Worm (Caenorhabditis elegans) whole organism, L2 larva: ENCODE results near the gene srw-100.

ENCODE experiments used
- R02D3.7 ChIP-seq: fragments of 150-350 bp; optimal IDR thresholded peaks from 2 replicates; lab custom pipeline; 2014; ENCODE audit warnings: missing biosample characterization, missing genetic modification characterization
- Y55F3AM.14 ChIP-seq: fragments of 200-800 bp; sonication (Bioruptor generic); optimal IDR thresholded peaks from 2 replicates; lab custom pipeline; 2018; ENCODE audit warnings: mild to moderate bottlenecking, missing genetic modification characterization, missing compliant biosample characterization
- ZK546.5 ChIP-seq: sonication (generic microtip); optimal IDR thresholded peaks from 2 replicates; lab custom pipeline; 2017; ENCODE audit warnings: missing biosample characterization, missing genetic modification characterization
- alr-1 ChIP-seq: fragments of 150-350 bp; optimal IDR thresholded peaks from 2 replicates; lab custom pipeline; 2014; ENCODE audit warnings: missing biosample characterization, missing genetic modification characterization
- aly-2 ChIP-seq: fragments of 150-350 bp; optimal IDR thresholded peaks from 2 replicates; lab custom pipeline; 2014; ENCODE audit warnings: missing biosample characterization, missing genetic modification characterization
- ceh-16 ChIP-seq: fragments of 150-350 bp; optimal IDR thresholded peaks from 2 replicates; lab custom pipeline; 2014; ENCODE audit warnings: missing biosample characterization, missing genetic modification characterization
- dmd-4 ChIP-seq: sonication (generic microtip); optimal IDR thresholded peaks from 2 replicates; lab custom pipeline; 2017; ENCODE audit warnings: missing biosample characterization, missing genetic modification characterization
- egl-27 ChIP-seq: sonication (generic microtip); optimal IDR thresholded peaks from 3 replicates; lab custom pipeline; 2017; ENCODE audit warnings: missing biosample characterization, missing genetic modification reagents, missing genetic modification characterization
- gmeb-1 ChIP-seq: fragments of 150-350 bp; optimal IDR thresholded peaks from 2 replicates; lab custom pipeline; 2014; ENCODE audit warnings: missing biosample characterization, missing genetic modification characterization
- lin-11 ChIP-seq: fragments of 150-350 bp; sonication (generic microtip); optimal IDR thresholded peaks from 2 replicates; lab custom pipeline; 2014; ENCODE audit warnings: missing biosample characterization, missing genetic modification characterization, inconsistent platforms, mixed read lengths
- lin-13 ChIP-seq: fragments of 150-350 bp; optimal IDR thresholded peaks from 2 replicates; lab custom pipeline; 2014; ENCODE audit warnings: missing biosample characterization, missing genetic modification reagents, missing genetic modification characterization
- lin-39 ChIP-seq: fragments of 150-350 bp; optimal IDR thresholded peaks from 2 replicates; lab custom pipeline; 2014; ENCODE audit warnings: missing biosample characterization, missing genetic modification reagents, missing genetic modification characterization
- lsy-2 ChIP-seq, 2 experiments: fragments of 150-350 bp in 1 of 2; sonication (generic microtip) in 1 of 2; optimal IDR thresholded peaks; 2 replicates each; lab custom pipeline; 2014 to 2017; ENCODE audit warnings: missing biosample characterization in 2 of 2, missing genetic modification characterization in 2 of 2
- mbf-1 ChIP-seq: sonication (generic microtip); optimal IDR thresholded peaks from 2 replicates; lab custom pipeline; 2017; ENCODE audit warnings: missing biosample characterization, missing genetic modification characterization
- mdl-1 ChIP-seq, 2 experiments: fragments of 150-350 bp in 1 of 2; sonication (generic microtip) in 1 of 2; optimal IDR thresholded peaks; 2 replicates each; lab custom pipeline; 2017; ENCODE audit warnings: missing biosample characterization in 2 of 2, missing genetic modification characterization in 2 of 2
- nhr-11 ChIP-seq: fragments of 150-350 bp; optimal IDR thresholded peaks from 2 replicates; lab custom pipeline; 2014; ENCODE audit warnings: missing biosample characterization, missing genetic modification characterization
- nhr-12 ChIP-seq: fragments of 150-350 bp; optimal IDR thresholded peaks from 2 replicates; lab custom pipeline; 2014; ENCODE audit warnings: missing biosample characterization, missing genetic modification characterization
- nhr-129 ChIP-seq: fragments of 150-350 bp; optimal IDR thresholded peaks from 2 replicates; lab custom pipeline; 2014; ENCODE audit warnings: missing biosample characterization, missing genetic modification characterization
- nhr-21 ChIP-seq: fragments of 150-350 bp; optimal IDR thresholded peaks from 2 replicates; lab custom pipeline; 2014; ENCODE audit warnings: missing biosample characterization, missing genetic modification characterization
- nhr-23 ChIP-seq: fragments of 150-350 bp; optimal IDR thresholded peaks from 2 replicates; lab custom pipeline; 2014; ENCODE audit warnings: missing biosample characterization, missing genetic modification reagents, missing genetic modification characterization
- nhr-237 ChIP-seq: fragments of 150-350 bp; optimal IDR thresholded peaks from 2 replicates; lab custom pipeline; 2014; ENCODE audit warnings: missing biosample characterization, missing genetic modification characterization
- nhr-25 ChIP-seq: fragments of 150-350 bp; sonication (generic microtip); optimal IDR thresholded peaks from 3 replicates; lab custom pipeline; 2014; ENCODE audit warnings: missing biosample characterization, missing genetic modification characterization
- nhr-6 ChIP-seq: fragments of 150-350 bp; optimal IDR thresholded peaks from 2 replicates; lab custom pipeline; 2014; ENCODE audit warnings: missing biosample characterization, missing genetic modification characterization
- peb-1 ChIP-seq: fragments of 150-350 bp; optimal IDR thresholded peaks from 2 replicates; lab custom pipeline; 2014; ENCODE audit warnings: missing biosample characterization, missing genetic modification characterization
- sem-4 ChIP-seq: fragments of 150-350 bp; optimal IDR thresholded peaks from 2 replicates; lab custom pipeline; 2014; ENCODE audit warnings: missing biosample characterization, missing genetic modification reagents, missing genetic modification characterization
- sma-9 ChIP-seq, 2 experiments: fragments of 150-350 bp in 1 of 2; sonication (generic microtip) in 1 of 2; optimal IDR thresholded peaks; 2 replicates each; lab custom pipeline; 2014 to 2016; ENCODE audit warnings: missing genetic modification characterization in 2 of 2, mild to moderate bottlenecking in 1 of 2, missing biosample characterization in 1 of 2, missing compliant biosample characterization in 1 of 2, missing genetic modification reagents in 1 of 2, moderate library complexity in 1 of 2
- snpc-4 ChIP-seq: fragments of 150-350 bp; optimal IDR thresholded peaks from 2 replicates; lab custom pipeline; 2014; ENCODE audit warnings: missing biosample characterization, missing genetic modification characterization
- unc-39 ChIP-seq: fragments of 150-350 bp; optimal IDR thresholded peaks from 2 replicates; lab custom pipeline; 2014; ENCODE audit warnings: missing biosample characterization, missing genetic modification characterization
- unc-55 ChIP-seq: fragments of 150-350 bp; sonication (generic microtip); optimal IDR thresholded peaks from 3 replicates; lab custom pipeline; 2014; ENCODE audit warnings: missing biosample characterization, missing genetic modification reagents, missing genetic modification characterization
- ztf-1 ChIP-seq: fragments of 200-800 bp; sonication (Bioruptor generic); conservative IDR thresholded peaks from 2 replicates; pipeline ENCODE4 v1.3.6; 2022; ENCODE audit warnings: missing genetic modification characterization, missing compliant biosample characterization
- ztf-4 ChIP-seq: fragments of 150-350 bp; optimal IDR thresholded peaks from 2 replicates; lab custom pipeline; 2014; ENCODE audit warnings: missing biosample characterization, missing genetic modification characterization

Gene srw-100

DNA sequence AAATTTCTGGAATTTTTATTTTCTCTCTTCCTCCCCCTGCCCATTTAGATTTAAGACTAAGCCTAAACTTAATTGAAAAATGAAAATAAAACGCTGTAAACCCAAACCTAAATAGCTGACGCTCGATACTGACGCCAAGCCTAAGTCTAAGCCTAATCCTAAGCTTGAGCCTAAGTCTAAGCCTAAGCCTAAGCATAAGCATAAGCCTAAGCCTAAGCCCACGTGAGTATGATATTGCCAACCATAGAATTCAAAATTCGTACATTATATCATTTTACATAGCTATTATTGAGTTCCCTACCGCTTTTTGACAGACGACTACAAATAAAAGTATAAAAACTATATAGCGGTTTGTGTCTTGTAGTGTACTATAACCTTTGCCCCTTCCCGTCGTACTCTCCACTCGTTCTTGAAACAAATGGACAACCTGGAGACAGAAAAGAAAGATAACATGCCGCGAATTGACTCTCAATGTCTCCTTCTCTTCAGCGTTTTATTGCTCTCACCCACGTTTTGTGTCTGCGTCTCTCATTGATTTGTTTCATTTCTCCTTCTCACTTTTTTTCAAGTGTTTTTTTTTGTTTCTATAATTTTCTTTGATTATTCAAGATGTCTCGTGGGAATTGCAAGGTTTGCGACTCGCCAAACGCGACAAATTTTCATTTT lies 32.3 kb downstream of the srw-100 start, which contains the start of gene nhr-256 (continued):
- TF ChIP-seq R02D3.7 (tag; lab: Kevin White, UChicago) (no peak), ztf-4 (tag; lab: Kevin White, UChicago) (no peak), mbf-1 (no peak), alr-1 (tag; lab: Kevin White, UChicago) (no peak), dmd-4 (tag; lab: Kevin White, UChicago) (no peak), nhr-23 (tag; lab: Kevin White, UChicago) (no peak), mdl-1 (tag; optimal IDR thresholded peaks at IDR 0.05; lab: Kevin White, UChicago) (peak in 1 of 2 experiments; percentile 40), Y55F3AM.14 (no peak), egl-27 (tag; lab: Kevin White, UChicago) (peak; percentile 52), nhr-237 (tag; lab: Kevin White, UChicago) (no peak), ZK546.5 (tag; lab: Kevin White, UChicago) (no peak), peb-1 (tag; lab: Kevin White, UChicago) (no peak)

DNA sequence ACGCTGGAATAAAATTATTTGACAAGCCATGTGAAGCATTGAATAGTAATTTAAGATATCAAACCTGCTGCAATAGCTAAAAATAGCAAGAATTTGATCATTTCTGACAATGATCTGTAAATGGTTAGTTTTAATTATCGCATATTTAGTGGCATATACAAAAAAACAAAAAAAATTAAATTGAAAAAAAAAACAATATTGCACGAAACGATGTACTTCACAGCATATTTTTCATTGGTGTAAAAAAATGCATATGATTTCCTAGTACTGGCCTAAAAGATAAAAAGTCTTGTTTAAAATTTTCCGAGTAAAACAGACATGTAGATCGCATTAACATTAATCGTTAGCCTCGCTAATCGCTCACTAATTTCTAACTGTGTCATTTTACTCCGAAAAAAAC lies 38.0 kb downstream of the srw-100 start, which contains the start of gene ZK697.8:
Gene ZK697.8 (minus strand): TSS at position 101 of the 400 bp plus-strand sequence.
- TF ChIP-seq gmeb-1 (no peak), nhr-25 (tag; lab: Kevin White, UChicago) (no peak), ztf-4 (tag; lab: Kevin White, UChicago) (no peak), unc-39 (tag; lab: Kevin White, UChicago) (no peak), aly-2 (tag; lab: Kevin White, UChicago) (no peak), sem-4 (tag; lab: Kevin White, UChicago) (no peak), lin-11 (tag; lab: Kevin White, UChicago) (no peak)

DNA sequence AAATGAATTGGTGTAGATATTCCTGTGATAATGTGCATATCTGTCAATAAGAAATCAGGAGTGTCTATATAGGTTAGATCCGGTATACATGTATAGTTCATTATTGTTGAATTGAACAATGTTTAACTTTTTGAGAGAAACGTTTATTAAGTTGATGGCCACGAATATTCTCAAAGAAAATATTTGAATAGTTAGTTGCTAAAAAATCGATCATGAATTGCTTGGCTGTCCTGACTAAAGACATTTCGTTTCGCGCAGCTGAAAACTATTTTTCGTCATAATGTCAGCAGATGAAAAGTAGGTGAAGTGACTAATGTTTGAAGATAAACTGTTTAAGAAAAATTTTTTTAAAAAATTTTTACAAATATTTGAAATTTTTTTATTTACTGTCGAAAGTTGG lies 40.4 kb downstream of the srw-100 start, which contains the start of gene srh-199:
Gene srh-199 (minus strand): TSS at position 101 of the 400 bp plus-strand sequence.
- TF ChIP-seq gmeb-1: no peak
- TF ChIP-seq nhr-11: no peak
- no peak for TF ChIP-seq unc-55 (GFP tag; lab: Kevin White, UChicago)
- no peak for TF ChIP-seq nhr-6 (tag; lab: Kevin White, UChicago)
- TF ChIP-seq mbf-1: no peak
- no peak for TF ChIP-seq R02D3.7 (tag; lab: Kevin White, UChicago)
- TF ChIP-seq snpc-4 (tag; lab: Kevin White, UChicago): no peak
- no peak for TF ChIP-seq nhr-21 (tag; lab: Kevin White, UChicago)
- no peak for TF ChIP-seq peb-1 (tag; lab: Kevin White, UChicago)
- TF ChIP-seq nhr-237 (tag; lab: Kevin White, UChicago): no peak
- no peak for TF ChIP-seq nhr-129
- no peak for TF ChIP-seq lin-39 (tag; lab: Kevin White, UChicago)
- no peak for TF ChIP-seq nhr-12
- TF ChIP-seq ztf-4 (tag; lab: Kevin White, UChicago): no peak
- no peak for TF ChIP-seq ceh-16 (tag; lab: Kevin White, UChicago)
- TF ChIP-seq sma-9 (GFP tag; optimal IDR thresholded peaks at IDR 0.05; lab: Kevin White, UChicago): no peak
- no peak for TF ChIP-seq sma-9 (tag; optimal IDR thresholded peaks at IDR 0.05; lab: Kevin White, UChicago)

DNA sequence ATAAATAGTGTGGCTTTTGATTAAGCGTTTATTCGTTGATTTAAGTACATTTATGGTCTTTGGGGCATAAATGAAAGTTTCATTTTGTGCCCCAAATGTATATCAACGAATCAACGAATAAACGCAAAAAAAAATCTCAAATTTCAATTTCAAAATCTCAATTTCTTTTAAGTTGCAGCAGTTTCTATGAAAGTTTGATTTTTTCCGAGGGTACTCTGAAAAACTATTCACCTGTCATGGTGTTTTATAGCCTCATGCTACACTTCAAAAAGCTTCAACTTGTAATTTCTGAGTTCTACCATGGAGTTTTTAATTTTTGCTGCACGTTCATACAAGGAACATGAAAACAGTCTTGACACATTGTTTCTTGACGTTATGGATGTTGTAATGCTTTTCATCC lies 41.5 kb downstream of the srw-100 start, which contains the start of gene ZK697.1:
Gene ZK697.1 (plus strand): TSS at position 301 of the 400 bp plus-strand sequence.
- no peak for TF ChIP-seq nhr-237 (tag; lab: Kevin White, UChicago)
- no peak for TF ChIP-seq lin-13 (GFP tag; lab: Kevin White, UChicago)
- no peak for TF ChIP-seq snpc-4 (tag; lab: Kevin White, UChicago)
- no peak for TF ChIP-seq ztf-1 (GFP tag; lab: Robert Waterston, UW)

DNA sequence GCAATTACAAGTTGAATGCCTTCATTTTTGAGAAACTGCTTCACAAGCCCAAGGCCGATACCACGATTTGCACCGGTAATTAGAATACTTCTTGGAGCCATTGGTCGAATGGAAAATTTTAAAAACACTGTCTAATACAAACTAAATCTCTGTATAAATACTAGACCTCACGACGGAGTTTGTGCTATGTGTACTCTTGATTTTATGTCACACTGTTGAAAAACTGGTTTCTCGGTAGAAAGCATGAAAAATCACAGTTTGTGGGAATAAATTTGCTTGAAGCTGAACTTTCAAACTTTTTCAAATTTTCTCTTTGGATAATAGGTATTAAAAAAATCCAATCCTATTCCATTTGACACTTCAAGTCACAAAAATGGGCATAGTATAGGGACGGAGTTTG lies 44.6 kb downstream of the srw-100 start, which contains the start of gene ZK697.14:
Gene ZK697.14 (minus strand): TSS at position 101 of the 400 bp plus-strand sequence.
- TF ChIP-seq sma-9 (GFP tag; optimal IDR thresholded peaks at IDR 0.05; lab: Kevin White, UChicago) (no peak), sma-9 (tag; optimal IDR thresholded peaks at IDR 0.05; lab: Kevin White, UChicago) (no peak), snpc-4 (tag; lab: Kevin White, UChicago) (no peak), nhr-11 (no peak), alr-1 (tag; lab: Kevin White, UChicago) (no peak), peb-1 (tag; lab: Kevin White, UChicago) (no peak), lsy-2 (tag; optimal IDR thresholded peaks at IDR 0.05; lab: Kevin White, UChicago) (no peak)
